Fruit fly (Drosophila melanogaster) whole organism, prepupa: ENCODE results near the gene CG31928.

ENCODE experiments used
- Hr4 ChIP-seq: fragments of 200-800 bp; sonication (Bioruptor generic); optimal IDR thresholded peaks from 3 replicates; lab custom pipeline; 2016; ENCODE audit warnings: missing biosample characterization, missing genetic modification characterization
- salr ChIP-seq, 2 experiments: fragments of 200-800 bp; sonication (Bioruptor generic); optimal IDR thresholded peaks; 3 replicates each; lab custom pipeline; 2016 to 2018; ENCODE audit warnings: missing biosample characterization in 2 of 2, missing genetic modification characterization in 2 of 2, mild to moderate bottlenecking in 1 of 2

- TF ChIP-seq salr (GFP tag; optimal IDR thresholded peaks at IDR 0.05; lab: Kevin White, UChicago): no peak
- TF ChIP-seq Hr4 (GFP tag; lab: Kevin White, UChicago): no peak
Measured at dm6 chr2L:1517378-1517777, 25.3 kb downstream of the CG31928 start, which contains the start of gene CG18132.
